Fruit fly (Drosophila melanogaster) S2 (cell line): ENCODE data around the gene CG31638.

ENCODE experiments used
- CG8478 ChIP-seq: fragments of >200 bp; optimal IDR thresholded peaks from 2 replicates; lab custom pipeline; 2018
- CTCF ChIP-seq, 2 experiments: fragments of >200 bp; optimal IDR thresholded peaks; 2 replicates each; lab custom pipeline; 2018

- TF ChIP-seq CTCF (optimal IDR thresholded peaks at IDR 0.05; lab: Kevin White, UChicago) (no peak), CG8478 (lab: Kevin White, UChicago) (no peak)
Observed at dm6 chr2L:6490783-6491249, at the start of gene CG31638, which contains the start of gene Phf5a.
